Worm (Caenorhabditis elegans) whole organism, young adult: ENCODE results near the gene F56D6.13.

ENCODE experiments used
- B0336.3 ChIP-seq: fragments of 200-800 bp; sonication (Bioruptor generic); IDR thresholded peaks from 2 replicates; pipeline ENCODE4 v1.3.6; 2022; ENCODE audit warnings: missing genetic modification characterization, missing compliant biosample characterization
- F49E8.2 ChIP-seq: sonication (generic microtip); optimal IDR thresholded peaks from 3 replicates; lab custom pipeline; 2017; ENCODE audit warnings: missing genetic modification characterization, mild to moderate bottlenecking, missing compliant biosample characterization, antibody characterized with exemption, moderate library complexity; ENCODE audit not compliant: insufficient read depth
- T07F8.4 ChIP-seq: sonication (generic microtip); optimal IDR thresholded peaks from 2 replicates; lab custom pipeline; 2016; ENCODE audit warnings: mild to moderate bottlenecking, missing genetic modification characterization, moderate library complexity, missing compliant biosample characterization
- Y67H2A.10 ChIP-seq: fragments of 200-800 bp; sonication (Bioruptor generic); conservative IDR thresholded peaks from 2 replicates; pipeline ENCODE4 v1.3.6; 2022; ENCODE audit warnings: missing genetic modification reagents, missing genetic modification characterization, missing compliant biosample characterization
- ZK185.1 ChIP-seq: sonication (generic microtip); optimal IDR thresholded peaks from 2 replicates; lab custom pipeline; 2016; ENCODE audit warnings: mild to moderate bottlenecking, missing genetic modification characterization, missing compliant biosample characterization; ENCODE audit not compliant: poor library complexity, severe bottlenecking
- atf-7 ChIP-seq: sonication (generic microtip); optimal IDR thresholded peaks from 2 replicates; lab custom pipeline; 2017; ENCODE audit warnings: mild to moderate bottlenecking, missing genetic modification characterization, missing compliant biosample characterization
- ccch-3 ChIP-seq: fragments of 200-800 bp; sonication (Bioruptor generic); optimal IDR thresholded peaks from 2 replicates; lab custom pipeline; 2018; ENCODE audit warnings: mild to moderate bottlenecking, missing genetic modification characterization, missing compliant biosample characterization
- ceh-27 ChIP-seq: fragments of 200-800 bp; sonication (Bioruptor generic); optimal IDR thresholded peaks from 2 replicates; lab custom pipeline; 2018; ENCODE audit warnings: mild to moderate bottlenecking, missing genetic modification characterization, moderate library complexity, missing compliant biosample characterization
- ceh-58 ChIP-seq: fragments of 200-800 bp; sonication (Bioruptor generic); IDR thresholded peaks from 2 replicates; pipeline ENCODE4 v1.3.6; 2022; ENCODE audit warnings: missing genetic modification characterization, missing compliant biosample characterization
- dox-1 ChIP-seq: fragments of 200-800 bp; sonication (Bioruptor generic); IDR thresholded peaks from 2 replicates; pipeline ENCODE4 v1.3.6; 2022; ENCODE audit warnings: missing genetic modification reagents, missing genetic modification characterization, missing compliant biosample characterization
- efl-1 ChIP-seq: fragments of 150-350 bp; optimal IDR thresholded peaks from 2 replicates; lab custom pipeline; 2014; ENCODE audit warnings: missing biosample characterization, missing genetic modification reagents, missing genetic modification characterization
- lin-35 ChIP-seq, 3 experiments: fragments of 150-350 bp in 2 of 3; sonication (generic microtip) in 1 of 3; optimal IDR thresholded peaks; 2 replicates each; lab custom pipeline; 2014 to 2018; ENCODE audit warnings: missing biosample characterization in 3 of 3, missing genetic modification characterization in 3 of 3, missing genetic modification reagents in 3 of 3
- nfya-1 ChIP-seq: sonication (generic microtip); optimal IDR thresholded peaks from 2 replicates; lab custom pipeline; 2017; ENCODE audit warnings: antibody characterized with exemption, missing compliant biosample characterization, missing genetic modification characterization, borderline replicate concordance; ENCODE audit not compliant: insufficient read depth
- nhr-120 ChIP-seq: fragments of 200-800 bp; sonication (Bioruptor generic); IDR thresholded peaks from 2 replicates; pipeline ENCODE4 v1.3.6; 2022; ENCODE audit warnings: missing genetic modification characterization, missing compliant biosample characterization
- nhr-179 ChIP-seq: sonication (generic microtip); optimal IDR thresholded peaks from 2 replicates; lab custom pipeline; 2016; ENCODE audit warnings: mild to moderate bottlenecking, missing genetic modification characterization, missing compliant biosample characterization
- nhr-27 ChIP-seq: fragments of 200-800 bp; sonication (Bioruptor generic); optimal IDR thresholded peaks from 2 replicates; lab custom pipeline; 2018; ENCODE audit warnings: mild to moderate bottlenecking, missing genetic modification characterization, moderate library complexity, missing compliant biosample characterization
- nhr-90 ChIP-seq: sonication (generic microtip); optimal IDR thresholded peaks from 2 replicates; lab custom pipeline; 2016; ENCODE audit warnings: missing genotype, mild to moderate bottlenecking, missing genetic modification characterization, missing compliant biosample characterization
- snpc-3.4 ChIP-seq: sonication (generic microtip); optimal IDR thresholded peaks from 2 replicates; lab custom pipeline; 2017; ENCODE audit warnings: missing genetic modification characterization, mild to moderate bottlenecking, missing compliant biosample characterization, antibody characterized with exemption, moderate library complexity, missing genotype, missing genetic modification reagents
- sptf-2 ChIP-seq: fragments of 200-800 bp; sonication (Bioruptor generic); optimal IDR thresholded peaks from 2 replicates; lab custom pipeline; 2018; ENCODE audit warnings: mild to moderate bottlenecking, missing genetic modification characterization, missing compliant biosample characterization
- tbp1 ChIP-seq: fragments of 200-800 bp; sonication (Bioruptor generic); optimal IDR thresholded peaks from 2 replicates; lab custom pipeline; 2018; ENCODE audit warnings: mild to moderate bottlenecking, missing genetic modification characterization, missing compliant biosample characterization

Gene F56D6.13

DNA sequence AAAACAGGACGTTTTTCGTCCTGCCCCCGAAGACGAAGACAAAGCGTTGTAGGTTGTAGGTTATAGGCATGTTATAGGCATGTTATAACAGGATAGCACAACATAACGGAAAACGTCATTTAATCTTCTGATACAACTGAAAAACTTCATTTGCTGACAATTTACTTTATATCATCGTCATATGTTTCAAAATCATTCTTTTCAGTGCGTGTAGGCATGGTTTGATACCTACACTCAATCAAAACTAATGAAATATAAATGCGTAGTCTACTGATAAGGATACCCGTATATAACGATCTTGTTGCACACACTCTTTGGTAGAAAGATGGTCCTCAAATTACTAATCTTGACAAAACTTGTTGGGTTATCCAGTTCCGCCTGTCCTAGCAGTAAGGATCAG, 47.5 kb downstream of the F56D6.13 start, which contains the start of gene clec-74:
Gene clec-74, plus strand, starts transcription at position 301 of the 400 bp plus-strand sequence.
- TF ChIP-seq F49E8.2 (tag; lab: Kevin White, UChicago) = no peak
- no peak for TF ChIP-seq B0336.3 (GFP tag; lab: Robert Waterston, UW)
- no peak for TF ChIP-seq Y67H2A.10
- no peak for TF ChIP-seq lin-35 (GFP tag; optimal IDR thresholded peaks at IDR 0.05; lab: Kevin White, UChicago)
- no peak for TF ChIP-seq ceh-58 (GFP tag; lab: Robert Waterston, UW)
- TF ChIP-seq nhr-27 (tag; lab: Kevin White, UChicago) = no peak
- no peak for TF ChIP-seq ceh-27 (GFP tag; lab: Kevin White, UChicago)
- TF ChIP-seq ccch-3 (GFP tag; lab: Kevin White, UChicago) = no peak
- TF ChIP-seq nfya-1 (tag; lab: Kevin White, UChicago) = no peak
- TF ChIP-seq snpc-3.4 = no peak
- no peak for TF ChIP-seq ZK185.1 (tag; lab: Kevin White, UChicago)
- TF ChIP-seq nhr-179 = no peak
- no peak for TF ChIP-seq atf-7 (tag; lab: Kevin White, UChicago)
- no peak for TF ChIP-seq tbp1 (GFP tag; lab: Kevin White, UChicago)
- TF ChIP-seq nhr-90 (tag; lab: Kevin White, UChicago) = no peak
- no peak for TF ChIP-seq efl-1 (GFP tag; lab: Kevin White, UChicago)
- no peak for TF ChIP-seq dox-1 (GFP tag; lab: Robert Waterston, UW)
- no peak for TF ChIP-seq nhr-120
- TF ChIP-seq T07F8.4 (tag; lab: Kevin White, UChicago) = no peak
- TF ChIP-seq sptf-2 (GFP tag; lab: Kevin White, UChicago) = no peak
